Worm (Caenorhabditis elegans): ENCODE data around the gene C01B10.44.

Gene C01B10.44

DNA sequence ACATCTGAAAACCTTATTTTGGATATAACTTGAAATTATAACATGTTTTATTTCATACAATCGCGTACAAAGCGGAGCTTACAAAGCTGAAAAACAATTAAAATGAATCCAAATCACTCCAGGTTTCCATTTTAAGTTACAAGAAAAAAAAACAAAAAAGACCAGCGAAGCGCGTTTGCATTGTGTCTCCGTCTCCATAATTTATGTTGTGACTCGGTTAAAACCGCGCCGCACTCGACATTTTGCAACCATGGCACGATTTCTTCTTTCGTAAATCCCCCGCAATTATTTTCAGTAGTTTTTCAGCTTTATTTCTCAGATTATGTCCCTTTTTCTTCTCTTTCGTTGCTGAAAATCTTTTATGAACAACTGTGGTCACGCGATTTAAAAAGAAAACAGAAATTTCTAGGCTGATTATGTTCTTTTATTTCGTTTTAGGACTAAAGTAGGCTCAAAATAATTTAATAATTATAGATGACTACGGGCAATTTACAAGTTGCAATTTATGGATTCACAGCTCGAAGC is 38.0 kb upstream of the C01B10.44 start, which contains the start of the genes F38A5.2 and dnj-11 (continued):
- TF ChIP-seq egl-43 (GFP tag; IDR thresholded peaks at IDR 0.05) (no peak), sdz-12 (GFP tag; optimal IDR thresholded peaks at IDR 0.05) (no peak), ceh-44 (GFP tag; IDR thresholded peaks at IDR 0.05) (no peak), lir-3 (tag; optimal IDR thresholded peaks at IDR 0.05) (no peak), tag-97 (GFP tag; IDR thresholded peaks at IDR 0.05) (no peak), hlh-11 (tag; optimal IDR thresholded peaks at IDR 0.05) (peak; percentile 58), php-3 (GFP tag; IDR thresholded peaks at IDR 0.05) (no peak), zfp-3 (GFP tag; conservative IDR thresholded peaks at IDR 0.05) (no peak), lin-29 (GFP tag; IDR thresholded peaks at IDR 0.05) (no peak), snpc-1.2 (GFP tag; IDR thresholded peaks at IDR 0.05) (peak; percentile 66), nhr-102 (tag; optimal IDR thresholded peaks at IDR 0.05) (no peak), Y105C5A.15 (GFP tag; IDR thresholded peaks at IDR 0.05) (no peak), hif-1 (tag; optimal IDR thresholded peaks at IDR 0.05) (peak in 1 of 2 experiments; percentile 55), unc-130 (GFP tag; optimal IDR thresholded peaks at IDR 0.05) (peak; percentile 46), saeg-2 (GFP tag; IDR thresholded peaks at IDR 0.05) (no peak), zip-11 (GFP tag; IDR thresholded peaks at IDR 0.05) (no peak), lin-13 (GFP tag; optimal IDR thresholded peaks at IDR 0.05) (peak; percentile 50), Y48G9A.11 (GFP tag; IDR thresholded peaks at IDR 0.05) (no peak)

DNA sequence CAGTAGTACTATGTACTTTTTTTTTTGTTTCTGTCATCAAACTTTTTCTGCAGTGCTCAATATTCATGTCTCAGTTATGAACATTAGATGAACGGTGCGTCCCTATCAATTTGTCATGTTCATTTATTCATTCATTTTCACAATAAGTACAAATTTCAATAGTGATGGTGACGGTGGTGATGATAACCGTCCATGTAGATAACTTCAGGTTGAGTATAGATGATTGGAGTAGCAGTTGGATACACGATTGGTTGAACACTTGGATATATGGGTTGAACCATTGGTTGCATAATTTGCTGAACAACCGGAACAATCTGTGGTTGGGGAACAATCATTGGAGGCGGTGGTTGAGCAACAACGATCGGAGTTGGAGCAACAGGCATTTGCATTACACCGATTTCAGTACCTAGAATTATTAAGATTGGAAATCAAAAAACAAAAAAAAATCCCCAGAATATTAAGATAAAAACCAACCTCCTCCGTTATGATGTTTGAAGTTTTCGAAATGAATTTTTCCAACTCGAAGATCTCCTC is 35.3 kb upstream of the C01B10.44 start:
- TF ChIP-seq snpc-1.2 (GFP tag; IDR thresholded peaks at IDR 0.05) (peak; percentile 51; the same call in 1 of the 2 replicates), vab-7 (GFP tag; IDR thresholded peaks at IDR 0.05) (no peak), T26A8.4 (GFP tag; IDR thresholded peaks at IDR 0.05) (no peak), nhr-10 (tag; optimal IDR thresholded peaks at IDR 0.05) (no peak), F49E8.2 (tag; optimal IDR thresholded peaks at IDR 0.05; ENCODE audit: borderline replicate concordance) (no peak), ceh-62 (tag; optimal IDR thresholded peaks at IDR 0.05) (no peak), aly-2 (tag; optimal IDR thresholded peaks at IDR 0.05) (no peak), ces-1 (GFP tag; optimal IDR thresholded peaks at IDR 0.05) (no peak), lin-29 (GFP tag; IDR thresholded peaks at IDR 0.05) (no peak), egl-43 (GFP tag; IDR thresholded peaks at IDR 0.05) (no peak), lin-38 (GFP tag; IDR thresholded peaks at IDR 0.05) (0 out of 2 replicates have a peak, but pooled peaks have one; percentile 14)

DNA sequence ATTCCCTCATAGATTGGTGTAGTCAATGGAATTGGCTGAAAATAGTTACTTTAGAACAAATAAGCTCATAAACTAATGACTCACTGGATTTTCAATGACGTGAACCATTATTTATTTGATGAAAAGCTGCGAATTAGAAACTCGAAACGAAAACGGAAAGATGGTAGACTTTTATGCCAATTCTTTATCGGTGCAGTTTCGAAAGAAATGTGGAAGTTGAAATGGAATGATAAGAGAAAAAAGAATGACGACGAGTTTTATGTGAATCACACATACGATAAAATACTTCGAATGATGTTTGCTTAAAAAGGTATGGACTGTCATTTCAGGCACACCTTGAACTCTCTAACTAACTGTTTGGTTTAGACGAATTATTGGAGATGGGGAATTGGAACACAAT is 33.5 kb upstream of the C01B10.44 start, which contains the start of the genes lec-11 and irld-7:
Gene lec-11 (minus strand): TSS at position 126 of the 400 bp plus-strand sequence.
Gene irld-7 (plus strand): TSS at position 332 of the 400 bp plus-strand sequence.
- peak; percentile 73 for TF ChIP-seq dmd-6 (GFP tag; IDR thresholded peaks at IDR 0.05)
- TF ChIP-seq php-3 (GFP tag; IDR thresholded peaks at IDR 0.05), result peak; percentile 65
- TF ChIP-seq dmd-8 (GFP tag; IDR thresholded peaks at IDR 0.05), result no peak
- no peak for TF ChIP-seq madf-9 (GFP tag; conservative IDR thresholded peaks at IDR 0.05)
- no peak for TF ChIP-seq ceh-82 (tag; optimal IDR thresholded peaks at IDR 0.05)
- no peak for TF ChIP-seq daf-19 (GFP tag; conservative IDR thresholded peaks at IDR 0.05)
- peak; percentile 80 for TF ChIP-seq pqm-1 (tag; optimal IDR thresholded peaks at IDR 0.05)
- no peak for TF ChIP-seq F49E8.2 (tag; optimal IDR thresholded peaks at IDR 0.05; ENCODE audit: borderline replicate concordance)
- TF ChIP-seq nhr-28 (tag; optimal IDR thresholded peaks at IDR 0.05), result peak; percentile 50
- no peak for TF ChIP-seq daf-16 (GFP tag; optimal IDR thresholded peaks at IDR 0.05)
- TF ChIP-seq daf-16 (tag; optimal IDR thresholded peaks at IDR 0.05), result peak; percentile 33
- TF ChIP-seq unc-130 (GFP tag; optimal IDR thresholded peaks at IDR 0.05), result no peak
- TF ChIP-seq dpl-1 (GFP tag; optimal IDR thresholded peaks at IDR 0.05), result no peak
